Worm (Caenorhabditis elegans): Measurements from ENCODE around the gene tax-4.
A peak's percentile ranks its signal among the peaks of the same experiment; 100 is the strongest.

tax-4 gene

ce11 chrIII:9177874-9178273 is 3.5 kb upstream of the tax-4 start:
- no peak for TF ChIP-seq zim-3 (tag; optimal IDR thresholded peaks at IDR 0.05)
- TF ChIP-seq Y56A3A.18 (GFP tag; IDR thresholded peaks at IDR 0.05): no peak
- no peak for TF ChIP-seq T26A5.8 (tag; optimal IDR thresholded peaks at IDR 0.05)
- no peak for TF ChIP-seq madf-6 (GFP tag; IDR thresholded peaks at IDR 0.05)
- TF ChIP-seq F57A8.1 (GFP tag; optimal IDR thresholded peaks at IDR 0.05): no peak
- no peak for TF ChIP-seq unc-62 (GFP tag; optimal IDR thresholded peaks at IDR 0.05)
- no peak for TF ChIP-seq chd-7 (tag; optimal IDR thresholded peaks at IDR 0.05)

DNA sequence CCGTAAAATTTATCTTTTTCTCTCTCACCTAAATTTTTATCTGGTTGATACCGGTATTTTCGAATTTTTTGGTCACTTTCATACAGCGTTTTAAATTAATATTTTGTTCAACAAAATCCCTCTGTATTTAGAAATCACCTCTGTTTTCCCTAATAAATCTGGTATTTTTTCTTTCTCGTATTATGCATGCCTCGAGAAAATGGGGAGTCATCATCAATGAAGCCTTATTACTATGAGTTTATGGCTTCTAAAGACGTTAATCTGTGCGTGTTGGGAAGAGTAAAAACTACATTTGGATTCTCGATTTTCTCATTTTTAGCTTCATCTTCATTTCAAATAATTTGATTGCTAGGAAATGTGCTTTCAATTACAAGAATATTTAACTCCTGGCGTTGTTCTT is 4.4 kb downstream of the tax-4 start, which contains the start of gene ZC84.7:
ZC84.7 (plus strand) TSS at position 301 of the 400 bp plus-strand sequence.
- TF ChIP-seq B0336.3 (GFP tag; IDR thresholded peaks at IDR 0.05) (no peak), pha-4 (tag; optimal IDR thresholded peaks at IDR 0.05) (no peak), fkh-3 (tag; optimal IDR thresholded peaks at IDR 0.05) (no peak), tlf-1 (GFP tag; optimal IDR thresholded peaks at IDR 0.05) (no peak), attf-6 (GFP tag; IDR thresholded peaks at IDR 0.05) (no peak), ztf-22 (GFP tag; optimal IDR thresholded peaks at IDR 0.05) (no peak), lin-35 (GFP tag; optimal IDR thresholded peaks at IDR 0.05) (no peak), B0035.1 (tag; optimal IDR thresholded peaks at IDR 0.05) (no peak), D2030.7 (GFP tag; IDR thresholded peaks at IDR 0.05) (no peak), egrh-3 (GFP tag; IDR thresholded peaks at IDR 0.05) (no peak), aptf-2 (GFP tag; conservative IDR thresholded peaks at IDR 0.05) (no peak), lsl-1 (GFP tag; optimal IDR thresholded peaks at IDR 0.05) (no peak), K12H6.12 (tag; optimal IDR thresholded peaks at IDR 0.05) (no peak), ama-1 (optimal IDR thresholded peaks at IDR 0.05) (no peak), ama-1 (GFP tag; optimal IDR thresholded peaks at IDR 0.05) (no peak), madf-10 (tag; optimal IDR thresholded peaks at IDR 0.05) (no peak), let-607 (tag; optimal IDR thresholded peaks at IDR 0.05) (no peak)

DNA sequence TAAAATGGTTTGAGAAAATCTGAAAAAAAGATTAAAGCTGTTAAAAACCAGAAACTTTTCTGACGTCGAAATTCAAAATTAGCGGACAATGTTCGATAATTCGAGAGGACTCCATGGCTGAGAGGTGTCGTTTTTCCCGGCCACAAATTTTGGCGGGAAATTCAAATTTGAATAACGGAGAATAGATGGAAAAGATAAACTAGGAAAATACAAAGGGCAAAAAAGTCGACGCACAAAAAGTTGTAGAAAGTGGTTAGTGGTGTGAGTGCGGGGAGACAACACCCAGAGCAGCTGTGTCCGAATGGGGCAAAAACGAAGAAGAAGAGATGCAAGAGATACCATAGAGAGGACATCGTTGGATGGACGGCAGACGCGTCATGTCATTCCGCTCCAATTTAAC is 9.7 kb downstream of the tax-4 start, which contains the start of gene cls-3:
cls-3 (minus strand) TSS at position 19 of the 400 bp plus-strand sequence.
- TF ChIP-seq madf-6 (GFP tag; IDR thresholded peaks at IDR 0.05) (no peak), K11D2.4 (GFP tag; IDR thresholded peaks at IDR 0.05) (no peak), dpl-1 (GFP tag; optimal IDR thresholded peaks at IDR 0.05) (peak; percentile 64), snpc-3.4 (tag; optimal IDR thresholded peaks at IDR 0.05) (no peak), mcd-1 (GFP tag; IDR thresholded peaks at IDR 0.05) (peak; percentile 24; the same call in 1 of the 2 replicates), unc-62 (GFP tag; optimal IDR thresholded peaks at IDR 0.05) (no peak), hrde-1 (tag; optimal IDR thresholded peaks at IDR 0.05; ENCODE audit: borderline replicate concordance) (no peak), cebp-2 (GFP tag; IDR thresholded peaks at IDR 0.05) (no peak), efl-1 (GFP tag; optimal IDR thresholded peaks at IDR 0.05) (peak; percentile 68), madf-10 (tag; optimal IDR thresholded peaks at IDR 0.05) (no peak), nhr-179 (tag; optimal IDR thresholded peaks at IDR 0.05) (no peak)

- no peak for TF ChIP-seq F52B5.7 (tag; optimal IDR thresholded peaks at IDR 0.05)
- TF ChIP-seq snpc-1.3 (tag; optimal IDR thresholded peaks at IDR 0.05; ENCODE audit: insufficient read depth): no peak
- TF ChIP-seq Y95B8A.8 (GFP tag; IDR thresholded peaks at IDR 0.05): no peak
- TF ChIP-seq ama-1 (optimal IDR thresholded peaks at IDR 0.05): no peak
- no peak for TF ChIP-seq ama-1 (GFP tag; optimal IDR thresholded peaks at IDR 0.05)
- no peak for TF ChIP-seq ceh-91 (GFP tag; IDR thresholded peaks at IDR 0.05)
- TF ChIP-seq ceh-27 (GFP tag; optimal IDR thresholded peaks at IDR 0.05): no peak
- no peak for TF ChIP-seq pha-4 (tag; optimal IDR thresholded peaks at IDR 0.05)
- no peak for TF ChIP-seq attf-3 (GFP tag; conservative IDR thresholded peaks at IDR 0.05)
- TF ChIP-seq Y79H2A.3 (GFP tag; conservative IDR thresholded peaks at IDR 0.05): no peak
- TF ChIP-seq F33H1.4 (GFP tag; IDR thresholded peaks at IDR 0.05): no peak
- TF ChIP-seq repo-1 (tag; optimal IDR thresholded peaks at IDR 0.05): no peak
- no peak for TF ChIP-seq aptf-3 (GFP tag; IDR thresholded peaks at IDR 0.05)
- TF ChIP-seq ccch-3 (GFP tag; optimal IDR thresholded peaks at IDR 0.05): no peak
- TF ChIP-seq dpl-1 (GFP tag; optimal IDR thresholded peaks at IDR 0.05): no peak
- TF ChIP-seq F49E8.2 (tag; optimal IDR thresholded peaks at IDR 0.05; ENCODE audit: insufficient read depth): no peak
- TF ChIP-seq F57C9.4 (tag; optimal IDR thresholded peaks at IDR 0.05): no peak
- TF ChIP-seq nhr-179 (tag; optimal IDR thresholded peaks at IDR 0.05): no peak
These were observed 18.3 kb downstream of the tax-4 start, which contains the start of gene ZC84.6 for ce11 chrIII:9199605-9200004. ZC84.6 (minus strand) TSS chrIII:9199705.

Measured in whole organism, young adult.